Worm (Caenorhabditis elegans) whole organism, late embryonic: ENCODE results near the gene col-74.

ENCODE experiments used
- ama-1 ChIP-seq: fragments of 150-350 bp; optimal IDR thresholded peaks from 2 replicates; lab custom pipeline; 2014
- fkh-10 ChIP-seq: fragments of 150-350 bp; optimal IDR thresholded peaks from 2 replicates; lab custom pipeline; 2014; ENCODE audit warnings: missing biosample characterization, missing genetic modification reagents, missing genetic modification characterization
- fkh-6 ChIP-seq: sonication (generic microtip); optimal IDR thresholded peaks from 2 replicates; lab custom pipeline; 2016; ENCODE audit warnings: missing genetic modification characterization, missing compliant biosample characterization
- gmeb-2 ChIP-seq: sonication (generic microtip); optimal IDR thresholded peaks from 2 replicates; lab custom pipeline; 2016; ENCODE audit warnings: missing genetic modification characterization, inconsistent platforms, missing compliant biosample characterization
- hlh-6 ChIP-seq: sonication (generic microtip); optimal IDR thresholded peaks from 2 replicates; lab custom pipeline; 2016; ENCODE audit warnings: missing genotype, missing genetic modification characterization, missing compliant biosample characterization
- sox-4 ChIP-seq: sonication (generic microtip); optimal IDR thresholded peaks from 2 replicates; lab custom pipeline; 2017; ENCODE audit warnings: mild to moderate bottlenecking, missing genetic modification characterization, inconsistent platforms, missing compliant biosample characterization

DNA sequence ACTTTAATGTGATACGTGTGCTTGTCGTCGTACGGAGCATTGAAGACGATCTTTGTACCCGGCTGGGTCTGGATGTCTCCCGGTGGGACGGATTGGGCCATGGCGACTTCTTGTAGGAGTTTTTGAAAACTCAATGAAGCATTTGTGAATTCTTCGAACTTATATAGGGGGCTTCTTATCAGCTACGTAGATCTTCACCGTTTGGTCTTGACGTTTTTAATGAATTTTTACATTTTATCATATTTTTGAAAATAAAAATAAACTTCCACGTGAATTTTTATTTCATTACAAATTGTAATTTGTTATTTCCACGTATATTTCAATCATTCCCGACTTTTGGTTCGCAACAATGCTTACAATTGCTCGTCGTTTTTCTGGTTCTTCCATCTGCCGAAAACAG is 19.9 kb upstream of the col-74 start, which contains the start of the genes msp-64 and ZK1248.5:
- TF ChIP-seq fkh-6 (no peak), fkh-10 (GFP tag; lab: Kevin White, UChicago) (no peak), sox-4 (tag; lab: Kevin White, UChicago) (no peak), ama-1 (lab: Kevin White, UChicago) (no peak), gmeb-2 (tag; lab: Kevin White, UChicago) (no peak), hlh-6 (tag; lab: Kevin White, UChicago) (no peak)
